Worm (Caenorhabditis elegans): ENCODE results near the gene ZK938.10.

ce11 chrII:9802642-9803041 lies 48.2 kb downstream of the ZK938.10 start, which contains the start of gene cyp-13A6:
- TF ChIP-seq aly-1 (tag; optimal IDR thresholded peaks at IDR 0.05) (no peak), ama-1 (optimal IDR thresholded peaks at IDR 0.05) (no peak), tbx-11 (GFP tag; IDR thresholded peaks at IDR 0.05) (no peak), pes-1 (GFP tag; IDR thresholded peaks at IDR 0.05) (no peak), tbx-37 (GFP tag; conservative IDR thresholded peaks at IDR 0.05) (no peak), scrt-1 (GFP tag; IDR thresholded peaks at IDR 0.05) (no peak), sea-1 (GFP tag; conservative IDR thresholded peaks at IDR 0.05) (no peak), flt-1 (GFP tag; IDR thresholded peaks at IDR 0.05) (no peak), hmg-4 (GFP tag; optimal IDR thresholded peaks at IDR 0.05) (no peak)
